Worm (Caenorhabditis elegans) whole organism, L1 larva: ENCODE measurements around the gene sftb-1.

ENCODE experiments used
- C16A3.4 ChIP-seq: fragments of 150-350 bp; optimal IDR thresholded peaks from 2 replicates; lab custom pipeline; 2014; ENCODE audit warnings: missing biosample characterization, missing genetic modification characterization
- C34B4.2 ChIP-seq: sonication (generic microtip); optimal IDR thresholded peaks from 2 replicates; lab custom pipeline; 2017; ENCODE audit warnings: mild to moderate bottlenecking, missing genetic modification characterization, missing compliant biosample characterization
- F16B12.6 ChIP-seq: fragments of 150-350 bp; optimal IDR thresholded peaks from 2 replicates; lab custom pipeline; 2014; ENCODE audit warnings: missing biosample characterization, missing genetic modification characterization
- alr-1 ChIP-seq: fragments of 200-800 bp; sonication (Bioruptor generic); optimal IDR thresholded peaks from 2 replicates; lab custom pipeline; 2018; ENCODE audit warnings: borderline replicate concordance, mild to moderate bottlenecking, missing genetic modification characterization, missing compliant biosample characterization
- aly-2 ChIP-seq: fragments of 150-350 bp; optimal IDR thresholded peaks from 2 replicates; lab custom pipeline; 2014; ENCODE audit warnings: missing biosample characterization, missing genetic modification characterization
- ceh-63 ChIP-seq: fragments of 200-800 bp; sonication (Bioruptor generic); optimal IDR thresholded peaks from 2 replicates; lab custom pipeline; 2018; ENCODE audit warnings: mild to moderate bottlenecking, missing genetic modification characterization, missing compliant biosample characterization
- ceh-8 ChIP-seq: fragments of 200-800 bp; sonication (Bioruptor generic); optimal IDR thresholded peaks from 2 replicates; lab custom pipeline; 2018; ENCODE audit warnings: mild to moderate bottlenecking, missing genetic modification characterization, moderate library complexity, missing compliant biosample characterization
- ceh-88 ChIP-seq: fragments of 200-800 bp; sonication (Bioruptor generic); IDR thresholded peaks from 2 replicates; pipeline ENCODE4 v1.3.6; 2022; ENCODE audit warnings: missing genetic modification characterization, missing compliant biosample characterization
- ces-1 ChIP-seq: fragments of 150-350 bp; optimal IDR thresholded peaks from 2 replicates; lab custom pipeline; 2014; ENCODE audit warnings: missing biosample characterization, missing genetic modification reagents, missing genetic modification characterization
- dpl-1 ChIP-seq, 3 experiments: fragments of 150-350 bp in 2 of 3; sonication (generic microtip) in 1 of 3; optimal IDR thresholded peaks; 2 replicates each; lab custom pipeline; 2014 to 2017; ENCODE audit warnings: missing biosample characterization in 3 of 3, missing genetic modification characterization in 3 of 3, missing genetic modification reagents in 3 of 3
- efl-1 ChIP-seq, 4 experiments: fragments of 150-350 bp; optimal IDR thresholded peaks in 3 of 4; peaks in 1 of 4; 1 replicate in 1 of 4; 2 replicates in 3 of 4; lab custom pipeline; 2014; ENCODE audit warnings: missing biosample characterization in 2 of 4, missing genetic modification characterization in 2 of 4, missing genetic modification reagents in 2 of 4
- fkh-4 ChIP-seq: sonication (generic microtip); optimal IDR thresholded peaks from 2 replicates; lab custom pipeline; 2016; ENCODE audit warnings: missing compliant biosample characterization, missing genetic modification characterization, borderline replicate concordance
- fkh-8 ChIP-seq: sonication (generic microtip); optimal IDR thresholded peaks from 2 replicates; lab custom pipeline; 2016; ENCODE audit warnings: mild to moderate bottlenecking, missing genetic modification characterization, missing compliant biosample characterization
- fos-1 ChIP-seq: fragments of 150-350 bp; optimal IDR thresholded peaks from 2 replicates; lab custom pipeline; 2014; ENCODE audit warnings: missing biosample characterization, missing genetic modification characterization
- grh-1 ChIP-seq: fragments of 200-800 bp; sonication (Bioruptor generic); IDR thresholded peaks from 2 replicates; pipeline ENCODE4 v1.3.6; 2022; ENCODE audit warnings: missing genetic modification reagents, missing genetic modification characterization, missing compliant biosample characterization
- hlh-4 ChIP-seq: sonication (generic microtip); optimal IDR thresholded peaks from 2 replicates; lab custom pipeline; 2016; ENCODE audit warnings: mild to moderate bottlenecking, missing genetic modification characterization, missing compliant biosample characterization
- hpl-2 ChIP-seq: fragments of 150-350 bp; optimal IDR thresholded peaks from 2 replicates; lab custom pipeline; 2014; ENCODE audit warnings: missing biosample characterization, missing genetic modification reagents, missing genetic modification characterization
- irx-1 ChIP-seq: sonication (generic microtip); optimal IDR thresholded peaks from 2 replicates; lab custom pipeline; 2016; ENCODE audit warnings: missing genetic modification characterization, missing compliant biosample characterization
- isw-1 ChIP-seq: fragments of 200-800 bp; sonication (Bioruptor generic); IDR thresholded peaks from 2 replicates; pipeline ENCODE4 v1.3.6; 2022; ENCODE audit warnings: missing genetic modification characterization, missing compliant biosample characterization
- jun-1 ChIP-seq: fragments of 150-350 bp; optimal IDR thresholded peaks from 2 replicates; lab custom pipeline; 2014; ENCODE audit warnings: missing biosample characterization, missing genetic modification reagents, missing genetic modification characterization
- lin-13 ChIP-seq: fragments of 150-350 bp; optimal IDR thresholded peaks from 2 replicates; lab custom pipeline; 2014; ENCODE audit warnings: missing biosample characterization, missing genetic modification reagents, missing genetic modification characterization
- lin-14 ChIP-seq: fragments of 200-800 bp; sonication (Bioruptor generic); optimal IDR thresholded peaks from 2 replicates; lab custom pipeline; 2018; ENCODE audit warnings: mild to moderate bottlenecking, missing genetic modification characterization, moderate library complexity, missing compliant biosample characterization
- lin-15B ChIP-seq: fragments of 150-350 bp; sonication (generic microtip); optimal IDR thresholded peaks from 3 replicates; lab custom pipeline; 2014; ENCODE audit warnings: missing biosample characterization, missing genetic modification characterization
- lin-35 ChIP-seq, 2 experiments: fragments of 150-350 bp; optimal IDR thresholded peaks; 2 replicates each; lab custom pipeline; 2014; ENCODE audit warnings: missing biosample characterization in 2 of 2, missing genetic modification characterization in 2 of 2, missing genetic modification reagents in 2 of 2
- lin-39 ChIP-seq: fragments of 150-350 bp; optimal IDR thresholded peaks from 2 replicates; lab custom pipeline; 2014; ENCODE audit warnings: missing biosample characterization, missing genetic modification reagents, missing genetic modification characterization
- mab-9 ChIP-seq: fragments of 200-800 bp; sonication (Bioruptor generic); IDR thresholded peaks from 2 replicates; pipeline ENCODE4 v1.3.6; 2022; ENCODE audit warnings: missing genetic modification reagents, missing genetic modification characterization, missing compliant biosample characterization
- mdl-1 ChIP-seq, 2 experiments: fragments of 150-350 bp; optimal IDR thresholded peaks; 2 replicates each; lab custom pipeline; 2014 to 2017; ENCODE audit warnings: missing biosample characterization in 2 of 2, missing genetic modification characterization in 2 of 2, inconsistent platforms in 1 of 2
- mef-2 ChIP-seq: fragments of 150-350 bp; optimal IDR thresholded peaks from 2 replicates; lab custom pipeline; 2014; ENCODE audit warnings: missing biosample characterization, missing genetic modification characterization
- mep-1 ChIP-seq: fragments of 150-350 bp; optimal IDR thresholded peaks from 2 replicates; lab custom pipeline; 2014; ENCODE audit warnings: missing biosample characterization, missing genetic modification characterization
- nhr-11 ChIP-seq: fragments of 150-350 bp; optimal IDR thresholded peaks from 2 replicates; lab custom pipeline; 2014; ENCODE audit warnings: missing biosample characterization, missing genetic modification characterization
- nhr-19 ChIP-seq: fragments of 200-800 bp; sonication (Bioruptor generic); conservative IDR thresholded peaks from 2 replicates; pipeline ENCODE4 v1.3.6; 2022; ENCODE audit warnings: missing genetic modification characterization, missing compliant biosample characterization
- nhr-237 ChIP-seq: fragments of 150-350 bp; optimal IDR thresholded peaks from 2 replicates; lab custom pipeline; 2014; ENCODE audit warnings: missing biosample characterization, missing genetic modification characterization
- nhr-28 ChIP-seq: fragments of 150-350 bp; optimal IDR thresholded peaks from 2 replicates; lab custom pipeline; 2014; ENCODE audit warnings: missing biosample characterization, missing genetic modification characterization
- nhr-47 ChIP-seq: sonication (generic microtip); optimal IDR thresholded peaks from 2 replicates; lab custom pipeline; 2016; ENCODE audit warnings: mild to moderate bottlenecking, missing genetic modification characterization, moderate library complexity, missing compliant biosample characterization
- nhr-71 ChIP-seq: sonication (generic microtip); optimal IDR thresholded peaks from 2 replicates; lab custom pipeline; 2016; ENCODE audit warnings: mild to moderate bottlenecking, missing genetic modification characterization, moderate library complexity, missing compliant biosample characterization
- nhr-76 ChIP-seq: sonication (generic microtip); optimal IDR thresholded peaks from 2 replicates; lab custom pipeline; 2017; ENCODE audit warnings: missing biosample characterization, missing genetic modification characterization
- nhr-77 ChIP-seq: fragments of 150-350 bp; optimal IDR thresholded peaks from 2 replicates; lab custom pipeline; 2014; ENCODE audit warnings: missing biosample characterization, missing genetic modification characterization
- nhr-84 ChIP-seq: sonication (generic microtip); optimal IDR thresholded peaks from 2 replicates; lab custom pipeline; 2017; ENCODE audit warnings: missing biosample characterization, missing genetic modification characterization
- nhr-85 ChIP-seq: sonication (generic microtip); peaks from one replicate; lab custom pipeline; 2016; ENCODE audit warnings: missing genetic modification characterization, inconsistent platforms, missing compliant biosample characterization
- pax-3 ChIP-seq: fragments of 200-800 bp; sonication (Bioruptor generic); optimal IDR thresholded peaks from 2 replicates; lab custom pipeline; 2018; ENCODE audit warnings: mild to moderate bottlenecking, missing genetic modification characterization, moderate library complexity, missing compliant biosample characterization
- pqm-1 ChIP-seq: sonication (generic microtip); optimal IDR thresholded peaks from 3 replicates; lab custom pipeline; 2017; ENCODE audit warnings: missing biosample characterization, missing genetic modification characterization
- rnt-1 ChIP-seq: sonication (generic microtip); optimal IDR thresholded peaks from 2 replicates; lab custom pipeline; 2016; ENCODE audit warnings: mild to moderate bottlenecking, missing genetic modification characterization, moderate library complexity, missing compliant biosample characterization
- skn-1 ChIP-seq: fragments of 150-350 bp; optimal IDR thresholded peaks from 2 replicates; lab custom pipeline; 2014; ENCODE audit warnings: missing biosample characterization, missing genetic modification characterization
- snpc-4 ChIP-seq: fragments of 150-350 bp; optimal IDR thresholded peaks from 2 replicates; lab custom pipeline; 2014; ENCODE audit warnings: missing biosample characterization, missing genetic modification characterization
- sox-4 ChIP-seq: sonication (generic microtip); optimal IDR thresholded peaks from 2 replicates; lab custom pipeline; 2016; ENCODE audit warnings: missing genetic modification characterization, missing compliant biosample characterization
- sup-37 ChIP-seq: fragments of 200-800 bp; sonication (Bioruptor generic); optimal IDR thresholded peaks from 2 replicates; lab custom pipeline; 2018; ENCODE audit warnings: mild to moderate bottlenecking, missing genetic modification characterization, missing compliant biosample characterization
- swsn-7 ChIP-seq: sonication (generic microtip); optimal IDR thresholded peaks from 2 replicates; lab custom pipeline; 2016; ENCODE audit warnings: missing genetic modification characterization, missing compliant biosample characterization
- unc-130 ChIP-seq: fragments of 150-350 bp; optimal IDR thresholded peaks from 2 replicates; lab custom pipeline; 2017; ENCODE audit warnings: missing biosample characterization, missing genetic modification characterization, inconsistent platforms
- unc-62 ChIP-seq: fragments of 150-350 bp; optimal IDR thresholded peaks from 2 replicates; lab custom pipeline; 2014; ENCODE audit warnings: missing biosample characterization, missing genetic modification reagents, missing genetic modification characterization
- unc-86 ChIP-seq: sonication (generic microtip); optimal IDR thresholded peaks from 2 replicates; lab custom pipeline; 2016; ENCODE audit warnings: missing genetic modification characterization, missing compliant biosample characterization
- unc-98 ChIP-seq: fragments of 200-800 bp; sonication (Bioruptor generic); IDR thresholded peaks from 2 replicates; pipeline ENCODE4 v1.3.6; 2022; ENCODE audit warnings: missing genetic modification characterization, missing compliant biosample characterization
- vab-15 ChIP-seq: sonication (generic microtip); optimal IDR thresholded peaks from 2 replicates; lab custom pipeline; 2017; ENCODE audit warnings: missing genotype, mild to moderate bottlenecking, missing genetic modification characterization, missing compliant biosample characterization
- xbp-1 ChIP-seq: sonication (generic microtip); optimal IDR thresholded peaks from 2 replicates; lab custom pipeline; 2016; ENCODE audit warnings: missing genetic modification characterization, missing compliant biosample characterization
- zag-1 ChIP-seq: fragments of 150-350 bp; optimal IDR thresholded peaks from 2 replicates; lab custom pipeline; 2014; ENCODE audit warnings: missing biosample characterization, missing genetic modification characterization

Gene sftb-1

ce11 chrIII:4284732-4285165 lies 15.7 kb upstream of the sftb-1 start (continued):
- TF ChIP-seq sup-37 (GFP tag; lab: Kevin White, UChicago) (peak; percentile 83), unc-130 (tag; lab: Kevin White, UChicago) (no peak), C16A3.4 (tag; lab: Kevin White, UChicago) (peak; percentile 63), ceh-88 (peak; percentile 58), zag-1 (tag; lab: Kevin White, UChicago) (no peak), ces-1 (GFP tag; lab: Kevin White, UChicago) (no peak), fos-1 (tag; lab: Kevin White, UChicago) (peak; percentile 30), snpc-4 (tag; lab: Kevin White, UChicago) (peak; percentile 54), mdl-1 (tag; optimal IDR thresholded peaks at IDR 0.05; lab: Kevin White, UChicago) (peak in 1 of 2 experiments; percentile 91), irx-1 (tag; lab: Kevin White, UChicago) (peak; percentile 61), hpl-2 (GFP tag; lab: Kevin White, UChicago) (no peak), F16B12.6 (tag; lab: Kevin White, UChicago) (peak; percentile 41), swsn-7 (tag; lab: Kevin White, UChicago) (peak; percentile 81), hlh-4 (no peak), jun-1 (peak; percentile 72), nhr-47 (tag; lab: Kevin White, UChicago) (peak; percentile 82), dpl-1 (GFP tag; optimal IDR thresholded peaks at IDR 0.05; lab: Kevin White, UChicago) (peak; percentile 51 to 59 (median 57)), nhr-85 (tag; lab: Kevin White, UChicago) (peak; percentile 100), fkh-4 (no peak), grh-1 (GFP tag; lab: Robert Waterston, UW) (peak; percentile 86), efl-1 (optimal IDR thresholded peaks at IDR 0.05; lab: Kevin White, UChicago) (peak; percentile 60 to 62), efl-1 (GFP tag; optimal IDR thresholded peaks at IDR 0.05 in 1 of 2; lab: Kevin White, UChicago) (peak; percentile 29 to 97), xbp-1 (tag; lab: Kevin White, UChicago) (peak; percentile 83), lin-35 (GFP tag; optimal IDR thresholded peaks at IDR 0.05; lab: Kevin White, UChicago) (peak; percentile 44 to 81), ceh-63 (no peak), skn-1 (tag; lab: Kevin White, UChicago) (peak; percentile 75), unc-62 (GFP tag; lab: Kevin White, UChicago) (no peak), aly-2 (tag; lab: Kevin White, UChicago) (peak; percentile 9), fkh-8 (tag; lab: Kevin White, UChicago) (no peak), nhr-11 (tag; lab: Kevin White, UChicago) (no peak), vab-15 (tag; lab: Kevin White, UChicago) (no peak), nhr-76 (tag; lab: Kevin White, UChicago) (no peak), lin-14 (GFP tag; lab: Kevin White, UChicago) (peak; percentile 98), lin-39 (tag; lab: Kevin White, UChicago) (no peak), lin-15B (no peak), lin-13 (GFP tag; lab: Kevin White, UChicago) (peak; percentile 31), mep-1 (tag; lab: Kevin White, UChicago) (peak; percentile 86), unc-98 (no peak), nhr-71 (tag; lab: Kevin White, UChicago) (peak; percentile 96), C34B4.2 (tag; lab: Kevin White, UChicago) (peak; percentile 60), mab-9 (GFP tag; lab: Robert Waterston, UW) (no peak), nhr-19 (GFP tag; lab: Robert Waterston, UW) (peak; percentile 84), nhr-77 (tag; lab: Kevin White, UChicago) (peak; percentile 77), ceh-8 (GFP tag; lab: Kevin White, UChicago) (no peak), nhr-84 (tag; lab: Kevin White, UChicago) (no peak), pax-3 (tag; lab: Kevin White, UChicago) (peak; percentile 29), mef-2 (tag; lab: Kevin White, UChicago) (no peak), nhr-237 (tag; lab: Kevin White, UChicago) (peak; percentile 59), rnt-1 (tag; lab: Kevin White, UChicago) (peak; percentile 57), sox-4 (tag; lab: Kevin White, UChicago) (no peak), nhr-28 (no peak), pqm-1 (tag; lab: Kevin White, UChicago) (no peak), isw-1 (GFP tag; lab: Robert Waterston, UW) (no peak; the same call in 1 of the 2 replicates), alr-1 (tag; lab: Kevin White, UChicago) (no peak), unc-86 (tag; lab: Kevin White, UChicago) (no peak)
